Fruit fly (Drosophila melanogaster): ENCODE results near the gene Fancd2.

Fancd2 gene

DNA sequence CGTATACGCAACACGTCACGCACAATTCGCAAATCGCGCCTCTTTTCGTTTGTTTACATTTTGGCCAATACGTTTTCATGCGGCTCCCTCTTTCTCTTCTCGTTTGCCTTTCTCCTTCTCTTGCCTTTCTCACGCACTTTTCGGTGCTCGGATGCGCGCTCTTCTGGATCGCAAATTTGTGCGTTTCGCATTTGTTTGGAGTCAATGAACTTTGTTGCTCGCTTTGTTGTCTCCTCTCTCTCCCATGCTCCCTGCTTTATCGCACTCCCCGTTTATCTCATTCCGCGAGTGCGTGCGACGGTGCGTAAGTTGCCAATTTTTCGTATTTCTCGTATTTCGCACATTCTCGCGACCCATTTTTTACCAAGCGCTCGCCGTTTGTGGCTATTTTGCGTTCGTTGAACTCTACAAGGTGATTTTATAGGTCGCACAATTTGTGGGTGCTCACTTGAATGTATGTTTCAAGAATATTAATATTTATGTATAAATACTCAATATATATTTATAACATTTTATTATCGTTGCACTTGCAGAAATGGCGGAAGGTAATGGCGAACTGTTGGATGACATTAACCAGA, 24.7 kb downstream of the Fancd2 start:
- no peak for TF ChIP-seq Dif (GFP tag; optimal IDR thresholded peaks at IDR 0.05; ENCODE audit: partially characterized antibody)
- TF ChIP-seq fru (GFP tag; optimal IDR thresholded peaks at IDR 0.05): no peak
- peak; percentile 82 for TF ChIP-seq psq (GFP tag; optimal IDR thresholded peaks at IDR 0.05)
- TF ChIP-seq Vsx2 (GFP tag; optimal IDR thresholded peaks at IDR 0.05; ENCODE audit: partially characterized antibody): no peak
- no peak for TF ChIP-seq rgr (GFP tag; optimal IDR thresholded peaks at IDR 0.05)
- TF ChIP-seq jim (GFP tag; optimal IDR thresholded peaks at IDR 0.05): no peak

DNA sequence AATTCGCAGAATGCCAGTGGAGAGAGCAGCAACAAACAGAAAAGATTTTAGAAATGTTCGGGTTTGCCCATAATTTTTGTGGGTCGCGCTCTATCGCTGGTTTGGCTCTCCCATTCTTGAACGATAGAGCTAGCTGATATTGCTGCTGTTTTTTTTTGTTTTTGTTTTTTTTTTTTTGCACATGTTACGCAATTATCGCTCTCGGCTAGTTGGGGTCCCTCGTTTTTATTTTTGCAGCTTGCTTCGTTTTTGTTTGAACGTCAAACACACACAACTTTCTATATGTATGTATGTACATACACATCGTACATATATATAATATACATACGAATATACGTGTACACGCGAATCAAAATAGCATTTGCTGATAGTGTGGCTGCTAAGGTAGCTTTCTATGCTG, 25.6 kb downstream of the Fancd2 start:
- TF ChIP-seq psq (GFP tag; optimal IDR thresholded peaks at IDR 0.05): no peak
- no peak for TF ChIP-seq dsf (GFP tag; optimal IDR thresholded peaks at IDR 0.05; ENCODE audit: borderline replicate concordance)
- no peak for TF ChIP-seq h (GFP tag; optimal IDR thresholded peaks at IDR 0.05)
- TF ChIP-seq Abd-B (GFP tag; optimal IDR thresholded peaks at IDR 0.05): no peak
- TF ChIP-seq Vsx2 (GFP tag; optimal IDR thresholded peaks at IDR 0.05; ENCODE audit: partially characterized antibody): no peak
- TF ChIP-seq Mio (GFP tag; optimal IDR thresholded peaks at IDR 0.05): no peak
- TF ChIP-seq Rel (GFP tag; optimal IDR thresholded peaks at IDR 0.05): no peak
- TF ChIP-seq Rel (tag; optimal IDR thresholded peaks at IDR 0.05): no peak
- TF ChIP-seq Hr83 (GFP tag; optimal IDR thresholded peaks at IDR 0.05; ENCODE audit: poor library complexity, severe bottlenecking): no peak
- no peak for TF ChIP-seq CG9705 (GFP tag; optimal IDR thresholded peaks at IDR 0.05)
- no peak for TF ChIP-seq rgr (GFP tag; optimal IDR thresholded peaks at IDR 0.05)
- no peak for TF ChIP-seq Dfd (GFP tag; optimal IDR thresholded peaks at IDR 0.05)
- no peak for TF ChIP-seq OdsH (GFP tag; optimal IDR thresholded peaks at IDR 0.05)
- TF ChIP-seq CG32264 (GFP tag; optimal IDR thresholded peaks at IDR 0.05): no peak
- TF ChIP-seq HLH106 (tag; optimal IDR thresholded peaks at IDR 0.05): no peak
- no peak for TF ChIP-seq jim (GFP tag; optimal IDR thresholded peaks at IDR 0.05)
- TF ChIP-seq Hr78 (GFP tag; optimal IDR thresholded peaks at IDR 0.05): no peak

DNA sequence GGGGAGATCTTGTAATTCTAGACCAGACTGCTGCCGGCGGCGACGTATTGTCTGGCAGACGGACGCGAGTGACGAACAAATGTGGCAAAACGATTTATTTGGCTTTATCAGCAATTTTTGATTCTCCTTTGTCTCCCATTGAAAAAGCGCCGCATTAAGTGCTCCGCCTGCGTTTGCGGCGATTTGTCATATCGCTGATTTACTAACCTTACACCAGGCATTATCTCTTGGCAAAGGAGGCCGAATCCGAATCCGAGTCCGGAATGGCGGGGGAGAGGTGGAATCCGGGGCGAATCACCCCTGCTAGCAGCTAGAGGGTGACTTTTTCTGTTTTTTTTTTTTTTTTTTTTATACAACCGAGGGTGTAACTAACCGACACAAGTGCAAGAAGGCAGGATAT, 27.4 kb downstream of the Fancd2 start:
- no peak for TF ChIP-seq sage (GFP tag; optimal IDR thresholded peaks at IDR 0.05)
- peak; percentile 29 for TF ChIP-seq h (GFP tag; optimal IDR thresholded peaks at IDR 0.05)
- TF ChIP-seq Rel (GFP tag; optimal IDR thresholded peaks at IDR 0.05): no peak
- TF ChIP-seq Rel (tag; optimal IDR thresholded peaks at IDR 0.05): peak; percentile 39
- TF ChIP-seq tai (GFP tag; optimal IDR thresholded peaks at IDR 0.05): no peak
- no peak for TF ChIP-seq Jra (GFP tag; optimal IDR thresholded peaks at IDR 0.05)

DNA sequence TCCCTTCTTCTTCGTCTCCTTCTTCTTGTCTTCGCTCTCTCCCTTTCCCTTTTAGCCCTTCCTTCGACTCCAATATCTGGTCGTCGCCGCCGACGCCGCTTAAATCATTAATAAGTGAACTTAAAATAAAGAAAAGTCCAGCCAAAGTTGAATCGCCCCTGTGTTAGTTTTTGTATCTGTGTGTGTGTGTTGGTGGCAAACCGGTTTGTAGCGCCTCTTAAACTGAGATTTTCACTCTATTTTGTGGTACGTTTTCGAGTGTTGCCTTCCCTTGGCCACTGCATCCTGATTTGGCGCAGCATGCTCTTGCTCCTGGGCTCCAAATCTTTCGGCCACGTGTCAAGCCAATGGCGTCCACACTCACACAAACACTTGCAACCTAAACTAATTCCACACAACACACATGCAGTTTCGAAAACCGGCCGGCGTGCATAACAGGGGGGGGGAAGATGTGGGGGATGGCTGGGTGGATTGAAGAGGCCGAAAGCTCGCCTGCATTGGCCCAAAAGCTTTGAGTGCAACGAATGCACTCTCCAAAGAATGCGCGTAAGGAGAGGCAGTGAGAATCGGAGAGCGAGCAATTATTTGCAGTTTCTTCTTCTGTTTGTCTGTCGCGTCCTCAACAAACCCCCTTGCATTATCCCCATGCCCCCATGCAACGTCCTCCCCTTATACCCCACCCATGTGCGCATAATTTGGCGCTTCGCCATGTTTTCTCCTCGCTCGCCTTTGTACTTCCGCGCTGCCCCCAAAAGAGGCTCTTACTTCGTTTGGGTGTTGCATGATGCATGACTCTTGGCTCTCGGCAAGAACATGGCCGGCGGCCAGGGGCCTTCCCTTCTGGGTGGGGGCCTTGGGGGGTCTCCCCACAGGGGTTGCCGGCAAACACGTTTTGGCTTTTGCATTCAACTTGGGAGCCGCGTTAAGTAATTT, 31.3 kb downstream of the Fancd2 start:
- TF ChIP-seq Vsx2 (GFP tag; optimal IDR thresholded peaks at IDR 0.05; ENCODE audit: partially characterized antibody) (peak; percentile 53), h (GFP tag; optimal IDR thresholded peaks at IDR 0.05) (no peak), dmrt93B (GFP tag; optimal IDR thresholded peaks at IDR 0.05) (no peak), ey (GFP tag; optimal IDR thresholded peaks at IDR 0.05) (no peak), Jra (GFP tag; optimal IDR thresholded peaks at IDR 0.05) (no peak), CG9705 (GFP tag; optimal IDR thresholded peaks at IDR 0.05) (no peak), jim (GFP tag; optimal IDR thresholded peaks at IDR 0.05) (no peak), Hnf4 (GFP tag; optimal IDR thresholded peaks at IDR 0.05) (no peak), Rel (GFP tag; optimal IDR thresholded peaks at IDR 0.05) (no peak), Rel (tag; optimal IDR thresholded peaks at IDR 0.05) (peak; percentile 76), sv (GFP tag; optimal IDR thresholded peaks at IDR 0.05) (no peak), OdsH (GFP tag; optimal IDR thresholded peaks at IDR 0.05) (peak; percentile 17), usp (GFP tag; optimal IDR thresholded peaks at IDR 0.05) (no peak), br (GFP tag; optimal IDR thresholded peaks at IDR 0.05) (no peak), Dif (GFP tag; optimal IDR thresholded peaks at IDR 0.05; ENCODE audit: partially characterized antibody) (peak; percentile 62), rgr (GFP tag; optimal IDR thresholded peaks at IDR 0.05) (no peak), N (GFP tag; optimal IDR thresholded peaks at IDR 0.05) (no peak), Myc (optimal IDR thresholded peaks at IDR 0.05) (no peak), psq (GFP tag; optimal IDR thresholded peaks at IDR 0.05) (peak; percentile 94), pan (optimal IDR thresholded peaks at IDR 0.05) (no peak), fru (GFP tag; optimal IDR thresholded peaks at IDR 0.05) (no peak), GATAd (GFP tag; optimal IDR thresholded peaks at IDR 0.05) (no peak), Dfd (GFP tag; optimal IDR thresholded peaks at IDR 0.05) (peak; percentile 97), Hr83 (GFP tag; optimal IDR thresholded peaks at IDR 0.05; ENCODE audit: poor library complexity, severe bottlenecking) (no peak), foxo (GFP tag; optimal IDR thresholded peaks at IDR 0.05) (no peak), sage (GFP tag; optimal IDR thresholded peaks at IDR 0.05) (no peak), CG32264 (GFP tag; optimal IDR thresholded peaks at IDR 0.05) (no peak), dsf (GFP tag; optimal IDR thresholded peaks at IDR 0.05; ENCODE audit: borderline replicate concordance) (no peak), dl (GFP tag; optimal IDR thresholded peaks at IDR 0.05; ENCODE audit: insufficient read depth in 1 of 2, partially characterized antibody in 2 of 2) (peak; percentile 7 to 62), Abd-B (GFP tag; optimal IDR thresholded peaks at IDR 0.05) (no peak), tai (GFP tag; optimal IDR thresholded peaks at IDR 0.05) (no peak), HLH106 (tag; optimal IDR thresholded peaks at IDR 0.05) (peak; percentile 1), brk (GFP tag; optimal IDR thresholded peaks at IDR 0.05) (peak; percentile 57), lola (GFP tag; optimal IDR thresholded peaks at IDR 0.05) (peak; percentile 75), Sp1 (GFP tag; optimal IDR thresholded peaks at IDR 0.05) (peak; percentile 44), CrebA (GFP tag; optimal IDR thresholded peaks at IDR 0.05; ENCODE audit: borderline replicate concordance) (peak; percentile 48), Mio (GFP tag; optimal IDR thresholded peaks at IDR 0.05) (no peak)

Measured in whole organism, wandering third instar larva.